Worm (Caenorhabditis elegans) whole organism, L4 larva: ENCODE measurements around the gene xpd-1.

Experiments
- F10B5.3 ChIP-seq: sonication (generic microtip); optimal IDR thresholded peaks from 2 replicates; lab custom pipeline; 2016; ENCODE audit warnings: mild to moderate bottlenecking, missing genetic modification characterization, missing compliant biosample characterization
- T20F7.1 ChIP-seq: fragments of 200-800 bp; sonication (Bioruptor generic); optimal IDR thresholded peaks from 2 replicates; lab custom pipeline; 2018; ENCODE audit warnings: mild to moderate bottlenecking, missing genetic modification characterization, missing compliant biosample characterization
- aha-1 ChIP-seq: fragments of 150-350 bp; peaks from one replicate; lab custom pipeline; 2014; ENCODE audit warnings: missing biosample characterization, missing genetic modification characterization
- arid-1 ChIP-seq: fragments of 200-800 bp; sonication (Bioruptor generic); conservative IDR thresholded peaks from 2 replicates; pipeline ENCODE4 v1.3.6; 2022; ENCODE audit warnings: missing genetic modification reagents, missing genetic modification characterization, missing compliant biosample characterization
- attf-4 ChIP-seq: sonication (generic microtip); optimal IDR thresholded peaks from 3 replicates; lab custom pipeline; 2017; ENCODE audit warnings: missing biosample characterization, missing genetic modification characterization
- ceh-62 ChIP-seq: sonication (generic microtip); optimal IDR thresholded peaks from 2 replicates; lab custom pipeline; 2017; ENCODE audit warnings: missing biosample characterization, missing genetic modification characterization
- cey-2 ChIP-seq: sonication (generic microtip); optimal IDR thresholded peaks from 3 replicates; lab custom pipeline; 2017; ENCODE audit warnings: missing genetic modification characterization, mild to moderate bottlenecking, missing compliant biosample characterization, antibody characterized with exemption, borderline replicate concordance; ENCODE audit not compliant: insufficient read depth
- daf-12 ChIP-seq: fragments of 150-350 bp; optimal IDR thresholded peaks from 2 replicates; lab custom pipeline; 2014; ENCODE audit warnings: missing biosample characterization, missing genetic modification reagents, missing genetic modification characterization
- daf-16 ChIP-seq, 3 experiments: sonication (generic microtip); optimal IDR thresholded peaks; 2 replicates each; lab custom pipeline; 2016 to 2017; ENCODE audit warnings: missing genetic modification characterization in 3 of 3, missing genetic modification reagents in 3 of 3, mild to moderate bottlenecking in 2 of 3, missing compliant biosample characterization in 2 of 3, missing biosample characterization in 1 of 3, moderate library complexity in 1 of 3
- gei-8 ChIP-seq: fragments of 200-800 bp; sonication (Bioruptor generic); optimal IDR thresholded peaks from 2 replicates; lab custom pipeline; 2018; ENCODE audit warnings: mild to moderate bottlenecking, missing genetic modification characterization, missing compliant biosample characterization
- lin-1 ChIP-seq: fragments of 200-800 bp; sonication (Bioruptor generic); IDR thresholded peaks from 2 replicates; pipeline ENCODE4 v1.3.6; 2022; ENCODE audit warnings: missing genetic modification reagents, missing genetic modification characterization, missing compliant biosample characterization
- lin-13 ChIP-seq: fragments of 150-350 bp; optimal IDR thresholded peaks from 2 replicates; lab custom pipeline; 2014; ENCODE audit warnings: missing biosample characterization, missing genetic modification reagents, missing genetic modification characterization
- lin-15B ChIP-seq: fragments of 150-350 bp; sonication (generic microtip); optimal IDR thresholded peaks from 3 replicates; lab custom pipeline; 2014; ENCODE audit warnings: missing biosample characterization, missing genetic modification characterization
- lin-29 ChIP-seq: fragments of 200-800 bp; sonication (Bioruptor generic); IDR thresholded peaks from 2 replicates; pipeline ENCODE4 v1.3.6; 2022; ENCODE audit warnings: missing genetic modification reagents, missing genetic modification characterization, missing compliant biosample characterization
- lin-38 ChIP-seq: fragments of 200-800 bp; sonication (Bioruptor generic); IDR thresholded peaks from 2 replicates; pipeline ENCODE4 v1.3.6; 2022; ENCODE audit warnings: missing genetic modification reagents, missing genetic modification characterization, missing compliant biosample characterization
- lin-39 ChIP-seq: fragments of 150-350 bp; optimal IDR thresholded peaks from 2 replicates; lab custom pipeline; 2014; ENCODE audit warnings: missing biosample characterization, missing genetic modification reagents, missing genetic modification characterization
- mes-2 ChIP-seq: sonication (generic microtip); optimal IDR thresholded peaks from 2 replicates; lab custom pipeline; 2016; ENCODE audit warnings: missing genotype, mild to moderate bottlenecking, missing genetic modification characterization, missing compliant biosample characterization; ENCODE audit not compliant: poor library complexity, severe bottlenecking
- mxl-3 ChIP-seq: fragments of 200-800 bp; sonication (Bioruptor generic); optimal IDR thresholded peaks from 2 replicates; lab custom pipeline; 2018; ENCODE audit warnings: mild to moderate bottlenecking, missing genetic modification characterization, missing compliant biosample characterization
- nhr-11 ChIP-seq: fragments of 150-350 bp; optimal IDR thresholded peaks from 2 replicates; lab custom pipeline; 2014; ENCODE audit warnings: missing biosample characterization, missing genetic modification characterization
- nhr-111 ChIP-seq: fragments of 200-800 bp; sonication (Bioruptor generic); optimal IDR thresholded peaks from 2 replicates; lab custom pipeline; 2018; ENCODE audit warnings: mild to moderate bottlenecking, missing genetic modification characterization, missing compliant biosample characterization
- nhr-25 ChIP-seq: sonication (generic microtip); optimal IDR thresholded peaks from 2 replicates; lab custom pipeline; 2017; ENCODE audit warnings: missing genetic modification characterization, mild to moderate bottlenecking, missing compliant biosample characterization, antibody characterized with exemption, moderate library complexity, borderline replicate concordance; ENCODE audit not compliant: insufficient read depth
- nhr-41 ChIP-seq: fragments of 200-800 bp; sonication (Bioruptor generic); IDR thresholded peaks from 2 replicates; pipeline ENCODE4 v1.3.6; 2022; ENCODE audit warnings: missing genetic modification reagents, missing genetic modification characterization, missing compliant biosample characterization
- pha-4 ChIP-seq, 2 experiments: fragments of 150-350 bp in 1 of 2; fragments of 200-800 bp in 1 of 2; sonication (Bioruptor generic) in 1 of 2; IDR thresholded peaks in 1 of 2; optimal IDR thresholded peaks in 1 of 2; 2 replicates each; pipeline versions ENCODE4 v1.3.6 to Lab custom; 2014 to 2022; ENCODE audit warnings: missing genetic modification characterization in 2 of 2, missing genetic modification reagents in 2 of 2, missing biosample characterization in 1 of 2, missing compliant biosample characterization in 1 of 2
- rbr-2 ChIP-seq: sonication (generic microtip); optimal IDR thresholded peaks from 2 replicates; lab custom pipeline; 2016; ENCODE audit warnings: missing genotype, missing genetic modification characterization, missing compliant biosample characterization
- saeg-2 ChIP-seq: fragments of 200-800 bp; sonication (Bioruptor generic); IDR thresholded peaks from 2 replicates; pipeline ENCODE4 v1.3.6; 2022; ENCODE audit warnings: missing genetic modification reagents, missing genetic modification characterization, missing compliant biosample characterization
- snpc-1.2 ChIP-seq: fragments of 200-800 bp; sonication (Bioruptor generic); IDR thresholded peaks from 2 replicates; pipeline ENCODE4 v1.3.6; 2022; ENCODE audit warnings: missing genetic modification reagents, missing genetic modification characterization, missing compliant biosample characterization
- spr-3 ChIP-seq: fragments of 200-800 bp; sonication (Bioruptor generic); optimal IDR thresholded peaks from 2 replicates; lab custom pipeline; 2018; ENCODE audit warnings: mild to moderate bottlenecking, missing genetic modification characterization, missing compliant biosample characterization
- unc-62 ChIP-seq, 3 experiments: fragments of 150-350 bp in 1 of 3; sonication (generic microtip); optimal IDR thresholded peaks in 2 of 3; peaks in 1 of 3; 1 replicate in 1 of 3; 2 replicates in 2 of 3; lab custom pipeline; 2014 to 2017; ENCODE audit warnings: missing biosample characterization in 3 of 3, missing genetic modification characterization in 3 of 3, missing genetic modification reagents in 3 of 3, missing genotype in 1 of 3
- zip-11 ChIP-seq: fragments of 200-800 bp; sonication (Bioruptor generic); IDR thresholded peaks from 2 replicates; pipeline ENCODE4 v1.3.6; 2022; ENCODE audit warnings: missing genetic modification characterization, missing compliant biosample characterization
- zip-2 ChIP-seq: fragments of 150-350 bp; optimal IDR thresholded peaks from 2 replicates; lab custom pipeline; 2014; ENCODE audit warnings: missing biosample characterization, missing genetic modification characterization

xpd-1 gene

DNA sequence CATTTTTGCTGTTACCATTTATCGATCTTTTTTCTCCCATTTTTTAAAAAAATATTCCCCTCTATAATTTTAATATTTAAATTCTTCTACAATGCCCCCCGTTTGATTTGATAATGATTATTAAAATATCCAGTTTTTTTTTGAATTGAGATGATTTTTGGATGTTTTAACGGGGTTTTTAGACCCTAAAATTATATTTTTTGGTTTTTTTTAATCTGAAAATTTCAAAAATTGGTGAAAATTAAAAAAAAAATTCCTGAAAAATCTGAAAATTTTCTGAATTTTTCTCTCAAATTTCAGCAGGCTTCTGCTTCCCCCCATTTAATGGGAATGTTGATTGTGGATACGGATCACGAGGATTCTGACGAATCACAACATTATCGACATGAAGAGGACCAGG lies 10.7 kb upstream of the xpd-1 start, which contains the start of gene Y50D7A.3:
Gene Y50D7A.3 (plus strand): TSS at position 301 of the 400 bp plus-strand sequence.
- TF ChIP-seq mes-2 (tag; lab: Kevin White, UChicago) (no peak), mxl-3 (GFP tag; lab: Kevin White, UChicago) (no peak), ceh-62 (tag; lab: Kevin White, UChicago) (no peak), nhr-25 (tag; lab: Kevin White, UChicago) (no peak), nhr-41 (GFP tag; lab: Robert Waterston, UW) (no peak), attf-4 (tag; lab: Kevin White, UChicago) (no peak), zip-2 (tag; lab: Kevin White, UChicago) (no peak), cey-2 (tag; lab: Kevin White, UChicago) (no peak), nhr-111 (GFP tag; lab: Kevin White, UChicago) (no peak), T20F7.1 (GFP tag; lab: Kevin White, UChicago) (no peak), zip-11 (GFP tag; lab: Robert Waterston, UW) (no peak), lin-38 (GFP tag; lab: Robert Waterston, UW) (no peak), nhr-11 (tag; lab: Kevin White, UChicago) (no peak), saeg-2 (GFP tag; lab: Robert Waterston, UW) (no peak), lin-1 (GFP tag; lab: Robert Waterston, UW) (no peak)
- TF ChIP-seq, all 104 proteins: peak for 0

DNA sequence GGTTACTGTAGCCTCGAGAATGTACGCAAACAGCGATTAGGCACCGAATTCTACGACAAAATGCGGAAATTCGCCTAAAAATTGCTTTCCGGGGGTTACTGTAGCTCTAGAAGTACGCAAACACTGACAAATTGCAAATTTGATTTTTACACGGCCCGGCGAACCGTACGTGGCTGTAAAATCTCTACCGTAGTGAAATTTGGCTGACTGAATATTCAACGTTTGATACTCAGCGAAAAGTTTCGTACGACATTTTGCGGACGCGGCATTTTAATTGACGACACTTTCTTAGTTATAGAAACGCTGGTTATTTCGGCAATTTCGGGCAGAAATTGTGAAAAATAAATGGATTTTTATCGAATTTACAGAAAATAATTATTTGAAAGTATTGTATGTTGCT lies 4.7 kb downstream of the xpd-1 start:
- TF ChIP-seq lin-38 (GFP tag; lab: Robert Waterston, UW): peak; percentile 63

DNA sequence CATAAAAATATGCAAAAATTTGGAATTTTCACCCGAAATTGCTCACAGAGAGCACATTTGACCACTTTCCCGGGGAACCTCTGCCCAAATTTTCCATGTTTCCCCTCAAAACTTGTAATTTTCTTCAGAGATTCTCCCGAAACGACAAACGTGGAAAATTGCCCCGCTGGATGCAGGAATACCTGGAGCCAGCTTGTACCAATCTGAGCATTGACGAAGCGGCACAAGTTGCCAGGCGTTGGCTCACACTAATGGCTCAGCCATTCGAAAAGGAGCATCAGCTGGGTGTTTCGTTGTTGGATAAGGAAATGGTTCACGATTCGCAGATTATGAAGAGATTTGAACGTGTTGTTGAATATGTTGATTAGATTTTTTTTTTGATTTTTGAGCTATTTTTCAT lies 17.6 kb downstream of the xpd-1 start:
- TF ChIP-seq lin-38 (GFP tag; lab: Robert Waterston, UW): no peak
- no peak for TF ChIP-seq nhr-41 (GFP tag; lab: Robert Waterston, UW)
- no peak for TF ChIP-seq lin-39 (tag; lab: Kevin White, UChicago)
- TF ChIP-seq snpc-1.2: no peak
- peak; percentile 43 for TF ChIP-seq aha-1 (tag; lab: Kevin White, UChicago)
- no peak for TF ChIP-seq gei-8 (GFP tag; lab: Kevin White, UChicago)
- TF ChIP-seq daf-12 (tag; lab: Kevin White, UChicago): no peak
- TF ChIP-seq rbr-2: no peak
- peak in 1 of 2 experiments; percentile 90 for TF ChIP-seq unc-62 (GFP tag; optimal IDR thresholded peaks at IDR 0.05 in 1 of 2; lab: Kevin White, UChicago)
- TF ChIP-seq unc-62 (tag; optimal IDR thresholded peaks at IDR 0.05; lab: Kevin White, UChicago): no peak
- TF ChIP-seq lin-29: no peak
- TF ChIP-seq zip-11 (GFP tag; lab: Robert Waterston, UW): no peak

DNA sequence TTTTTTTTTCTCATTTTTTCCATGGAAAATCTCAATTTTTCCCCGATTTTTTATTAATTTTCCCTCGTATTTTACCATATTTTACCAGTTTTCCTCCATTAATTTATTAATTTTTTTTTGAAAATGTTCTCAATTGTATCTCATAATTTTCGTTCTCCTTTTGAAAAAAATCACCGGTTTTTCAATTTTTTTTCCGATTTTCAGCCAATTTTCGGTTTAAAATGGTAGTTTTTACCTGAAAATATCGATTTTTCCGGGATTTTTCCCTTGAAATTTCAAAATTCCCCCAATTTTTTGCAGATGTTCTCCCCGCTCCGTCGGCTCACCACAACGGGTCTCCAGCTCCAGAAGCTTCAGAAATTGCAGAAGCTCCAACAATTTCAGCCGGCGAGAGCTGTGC lies 18.9 kb downstream of the xpd-1 start, which contains the start of gene taco-1:
Gene taco-1 (plus strand): TSS at position 301 of the 400 bp plus-strand sequence.
- no peak for TF ChIP-seq F10B5.3 (tag; lab: Kevin White, UChicago)
- TF ChIP-seq daf-16 (GFP tag; optimal IDR thresholded peaks at IDR 0.05; lab: Kevin White, UChicago): no peak
- TF ChIP-seq daf-16 (tag; optimal IDR thresholded peaks at IDR 0.05; lab: Kevin White, UChicago): no peak
- peak; percentile 68 for TF ChIP-seq aha-1 (tag; lab: Kevin White, UChicago)

ce11 chrIII:292340-292739 lies 27.4 kb downstream of the xpd-1 start, which contains the start of gene Y50D7A.1:
TSS of gene Y50D7A.1 (plus strand) at chrIII:292640.
- TF ChIP-seq lin-13 (no peak), pha-4 (GFP tag; IDR thresholded peaks at IDR 0.05; lab: Robert Waterston, UW) (no peak), pha-4 (tag; optimal IDR thresholded peaks at IDR 0.05; lab: Kevin White, UChicago) (no peak), arid-1 (no peak), nhr-11 (tag; lab: Kevin White, UChicago) (no peak), mes-2 (tag; lab: Kevin White, UChicago) (no peak), lin-15B (tag; lab: Kevin White, UChicago) (no peak), spr-3 (GFP tag; lab: Kevin White, UChicago) (no peak)
- TF ChIP-seq, all 104 proteins: peak for 0
